Worm (Caenorhabditis elegans): ENCODE measurements around the gene copd-1.

DNA sequence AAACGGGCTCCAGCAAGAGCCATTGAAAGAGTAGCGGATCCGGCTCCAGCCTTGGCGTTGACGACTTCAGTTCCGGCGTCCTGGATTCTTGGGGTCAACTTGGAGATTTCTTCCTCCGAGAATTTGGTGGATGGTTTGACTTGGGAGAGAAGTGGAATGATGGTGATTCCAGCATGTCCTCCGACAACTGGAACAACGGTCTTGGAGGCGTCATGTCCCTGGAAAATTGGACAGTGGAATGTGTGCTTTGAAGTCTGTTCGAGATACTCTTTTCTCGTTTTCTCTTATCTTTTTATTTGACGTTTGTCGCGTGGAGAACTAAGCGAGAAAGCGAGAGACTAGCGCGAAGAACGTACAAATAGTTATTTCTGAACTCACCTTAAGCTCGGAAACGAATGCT, 17.7 kb downstream of the copd-1 start:
- TF ChIP-seq ceh-48 (tag; optimal IDR thresholded peaks at IDR 0.05) (no peak), pha-4 (tag; optimal IDR thresholded peaks at IDR 0.05) (no peak), nhr-11 (tag; optimal IDR thresholded peaks at IDR 0.05) (no peak), npax-4 (tag; optimal IDR thresholded peaks at IDR 0.05) (no peak), ama-1 (optimal IDR thresholded peaks at IDR 0.05) (no peak), che-1 (tag; optimal IDR thresholded peaks at IDR 0.05) (no peak), lin-11 (tag; optimal IDR thresholded peaks at IDR 0.05) (no peak), ztf-16 (tag; optimal IDR thresholded peaks at IDR 0.05) (no peak), sdc-2 (tag; optimal IDR thresholded peaks at IDR 0.05) (no peak), ceh-22 (tag; optimal IDR thresholded peaks at IDR 0.05) (no peak), dve-1 (tag; optimal IDR thresholded peaks at IDR 0.05) (no peak), hlh-30 (tag; optimal IDR thresholded peaks at IDR 0.05; ENCODE audit: insufficient read depth) (no peak), ceh-34 (tag; optimal IDR thresholded peaks at IDR 0.05) (no peak), unc-3 (GFP tag; conservative IDR thresholded peaks at IDR 0.05) (no peak), unc-3 (tag; optimal IDR thresholded peaks at IDR 0.05) (no peak)
